Fruit fly (Drosophila melanogaster) whole organism, embryonic: ENCODE data around the gene Fancd2.

ENCODE experiments used
- BEAF-32 ChIP-seq: fragments of 200-800 bp; sonication (Bioruptor generic); optimal IDR thresholded peaks from 3 replicates; lab custom pipeline; 2017; ENCODE audit warnings: missing biosample characterization, missing genetic modification characterization, mild to moderate bottlenecking, moderate library complexity, missing genetic modification reagents
- CG10431 ChIP-seq: fragments of 200-800 bp; sonication (Bioruptor generic); optimal IDR thresholded peaks from 3 replicates; lab custom pipeline; 2018; ENCODE audit warnings: missing biosample characterization, mild to moderate bottlenecking, missing genetic modification characterization
- CG10979 ChIP-seq: fragments of 200-800 bp; sonication (Bioruptor generic); optimal IDR thresholded peaks from 2 replicates; lab custom pipeline; 2018; ENCODE audit warnings: missing biosample characterization, mild to moderate bottlenecking, missing genetic modification characterization, moderate library complexity
- CG12659 ChIP-seq: fragments of 200-800 bp; sonication (Bioruptor generic); optimal IDR thresholded peaks from 3 replicates; lab custom pipeline; 2017; ENCODE audit warnings: mild to moderate bottlenecking, missing biosample characterization, missing genetic modification reagents, missing genetic modification characterization
- CG1603 ChIP-seq: fragments of 200-800 bp; sonication (Bioruptor generic); optimal IDR thresholded peaks from 2 replicates; lab custom pipeline; 2019; ENCODE audit warnings: missing biosample characterization, mild to moderate bottlenecking, missing genetic modification characterization, moderate library complexity
- CG16779 ChIP-seq: fragments of 200-800 bp; sonication (Bioruptor generic); IDR thresholded peaks from 2 replicates; pipeline ENCODE4 v1.3.6; 2022; ENCODE audit warnings: missing biosample characterization, missing genetic modification characterization
- CG17186 ChIP-seq: fragments of 200-800 bp; sonication (Bioruptor generic); optimal IDR thresholded peaks from 3 replicates; lab custom pipeline; 2017; ENCODE audit warnings: missing biosample characterization, missing genetic modification reagents, missing genetic modification characterization
- CG18262 ChIP-seq: fragments of 200-800 bp; optimal IDR thresholded peaks from 3 replicates; lab custom pipeline; 2019; ENCODE audit warnings: missing biosample characterization, mild to moderate bottlenecking, missing genetic modification characterization, moderate library complexity
- CG18764 ChIP-seq: fragments of 200-800 bp; sonication (Bioruptor generic); optimal IDR thresholded peaks from 3 replicates; lab custom pipeline; 2016; ENCODE audit warnings: missing biosample characterization, missing genetic modification characterization
- CG2202 ChIP-seq: fragments of 200-800 bp; sonication (Bioruptor generic); optimal IDR thresholded peaks from 2 replicates; lab custom pipeline; 2018; ENCODE audit warnings: missing biosample characterization, mild to moderate bottlenecking, missing genetic modification characterization
- CG2712 ChIP-seq: fragments of 200-800 bp; optimal IDR thresholded peaks from 3 replicates; lab custom pipeline; 2019; ENCODE audit warnings: missing biosample characterization, mild to moderate bottlenecking, missing genetic modification characterization, moderate library complexity
- CG30403 ChIP-seq: fragments of 200-800 bp; sonication (Bioruptor generic); optimal IDR thresholded peaks from 3 replicates; lab custom pipeline; 2016; ENCODE audit warnings: missing biosample characterization, missing genetic modification characterization
- CG31365 ChIP-seq: fragments of 200-800 bp; sonication (Bioruptor generic); optimal IDR thresholded peaks from 2 replicates; lab custom pipeline; 2018; ENCODE audit warnings: missing biosample characterization, mild to moderate bottlenecking, missing genetic modification characterization
- CG32532 ChIP-seq: fragments of 200-800 bp; sonication (Bioruptor generic); IDR thresholded peaks from 2 replicates; pipeline ENCODE4 v1.3.6; 2022; ENCODE audit warnings: missing biosample characterization, missing genetic modification characterization
- CG33557 ChIP-seq: fragments of 200-800 bp; sonication (Bioruptor generic); optimal IDR thresholded peaks from 2 replicates; lab custom pipeline; 2019; ENCODE audit warnings: missing biosample characterization, mild to moderate bottlenecking, missing genetic modification characterization, moderate library complexity
- CG3726 ChIP-seq: fragments of 200-800 bp; sonication (Bioruptor generic); IDR thresholded peaks from 3 replicates; pipeline ENCODE4, ENCODE4 v1.3.6; 2022; ENCODE audit warnings: missing biosample characterization, missing genetic modification characterization
- CG3995 ChIP-seq: fragments of 200-800 bp; sonication (Bioruptor generic); optimal IDR thresholded peaks from 3 replicates; lab custom pipeline; 2016; ENCODE audit warnings: missing biosample characterization, missing genetic modification characterization
- CG4328 ChIP-seq: fragments of 200-800 bp; sonication (Bioruptor generic); optimal IDR thresholded peaks from 3 replicates; lab custom pipeline; 2017; ENCODE audit warnings: missing biosample characterization, missing genetic modification reagents, missing genetic modification characterization
- CG4424 ChIP-seq: fragments of 200-800 bp; sonication (Bioruptor generic); optimal IDR thresholded peaks from 3 replicates; lab custom pipeline; 2016; ENCODE audit warnings: missing biosample characterization, missing genetic modification characterization
- CG6765 ChIP-seq: fragments of 200-800 bp; sonication (Bioruptor generic); optimal IDR thresholded peaks from 3 replicates; lab custom pipeline; 2017; ENCODE audit warnings: missing biosample characterization, mild to moderate bottlenecking, missing genetic modification characterization
- CG6813 ChIP-seq: fragments of 200-800 bp; sonication (Bioruptor generic); optimal IDR thresholded peaks from 2 replicates; lab custom pipeline; 2017; ENCODE audit warnings: missing biosample characterization, missing genetic modification characterization, mild to moderate bottlenecking, moderate library complexity, missing genetic modification reagents
- CG7271 ChIP-seq: fragments of 200-800 bp; sonication (Bioruptor generic); optimal IDR thresholded peaks from 2 replicates; lab custom pipeline; 2018; ENCODE audit warnings: missing biosample characterization, mild to moderate bottlenecking, missing genetic modification characterization, moderate library complexity
- CG9876 ChIP-seq: fragments of 200-800 bp; sonication (Bioruptor generic); optimal IDR thresholded peaks from 2 replicates; lab custom pipeline; 2016; ENCODE audit warnings: missing biosample characterization, missing genetic modification characterization
- CrebB ChIP-seq: fragments of 200-800 bp; sonication (Bioruptor generic); optimal IDR thresholded peaks from 3 replicates; lab custom pipeline; 2018; ENCODE audit warnings: missing biosample characterization, mild to moderate bottlenecking, missing genetic modification characterization
- Dbx ChIP-seq: fragments of 200-800 bp; sonication (Bioruptor generic); IDR thresholded peaks from 3 replicates; pipeline ENCODE4 v1.3.6; 2022; ENCODE audit warnings: missing biosample characterization, missing genetic modification characterization
- HmgD ChIP-seq: fragments of 200-800 bp; sonication (Bioruptor generic); optimal IDR thresholded peaks from 3 replicates; lab custom pipeline; 2016; ENCODE audit warnings: missing biosample characterization, missing genetic modification characterization
- Mes4 ChIP-seq: fragments of 200-800 bp; sonication (Bioruptor generic); optimal IDR thresholded peaks from 2 replicates; lab custom pipeline; 2016; ENCODE audit warnings: missing biosample characterization, missing genetic modification characterization
- NC2β ChIP-seq: fragments of 200-800 bp; sonication (Bioruptor generic); optimal IDR thresholded peaks from 2 replicates; lab custom pipeline; 2016; ENCODE audit warnings: missing biosample characterization, missing genetic modification characterization
- al ChIP-seq: fragments of 200-800 bp; sonication (Bioruptor generic); IDR thresholded peaks from 2 replicates; pipeline ENCODE4 v1.3.6; 2022; ENCODE audit warnings: missing biosample characterization, missing genetic modification characterization
- amos ChIP-seq: fragments of 200-800 bp; sonication (Bioruptor generic); IDR thresholded peaks from 2 replicates; pipeline ENCODE4 v1.3.6; 2022; ENCODE audit warnings: missing biosample characterization, missing genetic modification characterization; ENCODE audit not compliant: partially characterized antibody
- bbx ChIP-seq: fragments of 200-800 bp; sonication (Bioruptor generic); IDR thresholded peaks from 2 replicates; pipeline ENCODE4 v1.3.6; 2022; ENCODE audit warnings: missing biosample characterization, missing genetic modification characterization; ENCODE audit not compliant: partially characterized antibody
- bcd ChIP-seq: fragments of 200-800 bp; sonication (Bioruptor generic); optimal IDR thresholded peaks from 2 replicates; lab custom pipeline; 2017; ENCODE audit warnings: missing biosample characterization, mild to moderate bottlenecking, missing genetic modification characterization
- bowl ChIP-seq: fragments of 200-800 bp; sonication (Bioruptor generic); IDR thresholded peaks from 2 replicates; pipeline ENCODE4 v1.3.6; 2022; ENCODE audit warnings: missing biosample characterization, missing genetic modification characterization
- crc ChIP-seq: fragments of 200-800 bp; sonication (Bioruptor generic); optimal IDR thresholded peaks from 2 replicates; lab custom pipeline; 2016; ENCODE audit warnings: missing biosample characterization, missing genetic modification characterization
- gfzf ChIP-seq: fragments of 200-800 bp; sonication (Bioruptor generic); optimal IDR thresholded peaks from 2 replicates; lab custom pipeline; 2016; ENCODE audit warnings: missing biosample characterization, mild to moderate bottlenecking, missing genetic modification characterization, moderate library complexity
- hkb ChIP-seq, 2 experiments: fragments of 200-800 bp in 1 of 2; fragments of >200 bp in 1 of 2; sonication (Bioruptor generic) in 1 of 2; IDR thresholded peaks in 1 of 2; optimal IDR thresholded peaks in 1 of 2; 2 replicates each; pipeline versions ENCODE4 v1.3.6 to Lab custom; 2017 to 2022; ENCODE audit warnings: missing biosample characterization in 1 of 2, missing genetic modification characterization in 1 of 2
- lmd ChIP-seq: fragments of 200-800 bp; sonication (Bioruptor generic); IDR thresholded peaks from 2 replicates; pipeline ENCODE4 v1.3.6; 2022; ENCODE audit warnings: missing biosample characterization, missing genetic modification characterization
- mam ChIP-seq: fragments of 200-800 bp; sonication (Bioruptor generic); optimal IDR thresholded peaks from 3 replicates; lab custom pipeline; 2016; ENCODE audit warnings: missing biosample characterization, missing genetic modification characterization
- nmo ChIP-seq: fragments of 200-800 bp; sonication (Bioruptor generic); optimal IDR thresholded peaks from 2 replicates; lab custom pipeline; 2018; ENCODE audit warnings: missing biosample characterization, mild to moderate bottlenecking, missing genetic modification characterization, moderate library complexity
- sens ChIP-seq: fragments of 200-800 bp; sonication (Bioruptor generic); peaks from one replicate; lab custom pipeline; 2016; ENCODE audit warnings: missing biosample characterization, missing genetic modification characterization
- slbo ChIP-seq: fragments of 200-800 bp; sonication (Bioruptor generic); IDR thresholded peaks from 2 replicates; pipeline ENCODE4 v1.3.6; 2022; ENCODE audit warnings: missing biosample characterization, missing genetic modification characterization
- sna ChIP-seq: fragments of 200-800 bp; sonication (Bioruptor generic); IDR thresholded peaks from 2 replicates; pipeline ENCODE4 v1.3.6; 2022; ENCODE audit warnings: missing biosample characterization, missing genetic modification characterization; ENCODE audit not compliant: partially characterized antibody
- stc ChIP-seq: fragments of 200-800 bp; sonication (Bioruptor generic); IDR thresholded peaks from 2 replicates; pipeline ENCODE4 v1.3.6; 2022; ENCODE audit warnings: missing biosample characterization, missing genetic modification characterization
- tin ChIP-seq: fragments of 200-800 bp; sonication (Bioruptor generic); optimal IDR thresholded peaks from 3 replicates; lab custom pipeline; 2016; ENCODE audit warnings: missing biosample characterization, missing genetic modification characterization
- tll ChIP-seq, 2 experiments: fragments of 200-800 bp in 1 of 2; fragments of >200 bp in 1 of 2; sonication (Bioruptor generic) in 1 of 2; optimal IDR thresholded peaks; 2 replicates each; lab custom pipeline; 2017 to 2019; ENCODE audit warnings: missing biosample characterization in 2 of 2, missing genetic modification characterization in 2 of 2, mild to moderate bottlenecking in 1 of 2, moderate library complexity in 1 of 2
- trem ChIP-seq: fragments of 200-800 bp; optimal IDR thresholded peaks from 3 replicates; lab custom pipeline; 2019; ENCODE audit warnings: missing biosample characterization, mild to moderate bottlenecking, missing genetic modification characterization, moderate library complexity
- wdn ChIP-seq: fragments of 200-800 bp; sonication (Bioruptor generic); IDR thresholded peaks from 2 replicates; pipeline ENCODE4 v1.3.6; 2022; ENCODE audit warnings: missing biosample characterization, missing genetic modification characterization
- zen2 ChIP-seq: fragments of 200-800 bp; sonication (Bioruptor generic); IDR thresholded peaks from 3 replicates; pipeline ENCODE4 v1.3.6; 2022; ENCODE audit warnings: missing biosample characterization, missing genetic modification characterization; ENCODE audit not compliant: partially characterized antibody

The Fancd2 gene

dm6 chr3R:20850395-20851039 lies 34.5 kb upstream of the Fancd2 start, which contains the start of gene RpS30 (continued):
- TF ChIP-seq al: no peak
- peak; percentile 24 for TF ChIP-seq CG30403 (GFP tag; lab: Kevin White, UChicago)
- peak; percentile 71 for TF ChIP-seq CG2712 (tag; lab: Kevin White, UChicago)
- no peak for TF ChIP-seq CG18764 (GFP tag; lab: Kevin White, UChicago)
- TF ChIP-seq NC2β: peak; percentile 76
- TF ChIP-seq CG17186 (GFP tag; lab: Kevin White, UChicago): peak; percentile 80
- peak; percentile 98 for TF ChIP-seq amos
- no peak for TF ChIP-seq CG3726
- no peak for TF ChIP-seq wdn
- peak; percentile 8 for TF ChIP-seq CG2202 (tag; lab: Kevin White, UChicago)
- TF ChIP-seq CG10979 (tag; lab: Kevin White, UChicago): peak; percentile 11
- TF ChIP-seq CG9876: peak; percentile 43
- peak; percentile 91 for TF ChIP-seq CG12659 (GFP tag; lab: Kevin White, UChicago)
- TF ChIP-seq CG16779 (GFP tag; lab: Robert Waterston, UW): 0 out of 2 replicates have a peak, but pooled peaks have one; percentile 10
- peak; percentile 98 for TF ChIP-seq bbx
- TF ChIP-seq CG3995 (GFP tag; lab: Kevin White, UChicago): peak; percentile 45
- TF ChIP-seq CG4424 (GFP tag; lab: Kevin White, UChicago): peak; percentile 3
- TF ChIP-seq CG7271: peak; percentile 5
- TF ChIP-seq tin: no peak
- TF ChIP-seq trem (tag; lab: Kevin White, UChicago): peak; percentile 87
- peak; percentile 21 for TF ChIP-seq CG33557 (GFP tag; lab: Kevin White, UChicago)
- TF ChIP-seq CG18262 (tag; lab: Kevin White, UChicago): peak; percentile 40
- peak; percentile 91 for TF ChIP-seq CG1603 (tag; lab: Kevin White, UChicago)
- peak; percentile 94 for TF ChIP-seq gfzf (GFP tag; lab: Kevin White, UChicago)
- peak; percentile 98 for TF ChIP-seq BEAF-32 (GFP tag; lab: Kevin White, UChicago)
- peak; percentile 22 for TF ChIP-seq CG31365 (tag; lab: Kevin White, UChicago)
- TF ChIP-seq CG32532: peak; percentile 69
- TF ChIP-seq CG6813 (GFP tag; lab: Kevin White, UChicago): peak; percentile 18
- TF ChIP-seq zen2 (GFP tag; lab: Robert Waterston, UW): peak; percentile 87
- peak; percentile 74; the same call in 2 of the 3 replicates for TF ChIP-seq Dbx (GFP tag; lab: Robert Waterston, UW)
- peak; percentile 49 for TF ChIP-seq slbo (GFP tag; lab: Robert Waterston, UW)
- TF ChIP-seq CG4328 (GFP tag; lab: Kevin White, UChicago): no peak
- TF ChIP-seq bowl (GFP tag; lab: Robert Waterston, UW): no peak
- peak; percentile 34 for TF ChIP-seq CG10431 (GFP tag; lab: Kevin White, UChicago)
- peak; percentile 72 for TF ChIP-seq nmo
- peak; percentile 42 for TF ChIP-seq bcd (GFP tag; lab: Kevin White, UChicago)
- TF ChIP-seq crc (GFP tag; lab: Kevin White, UChicago): peak; percentile 2
- TF ChIP-seq tll (GFP tag; optimal IDR thresholded peaks at IDR 0.05; lab: Kevin White, UChicago): peak in 1 of 2 experiments; percentile 31
- peak; percentile 40 for TF ChIP-seq mam
- peak; percentile 45; the same call in 1 of the 2 replicates for TF ChIP-seq stc
- no peak for TF ChIP-seq hkb (optimal IDR thresholded peaks at IDR 0.05; lab: Kevin White, UChicago)
- 0 out of 2 replicates have a peak, but pooled peaks have one; percentile 19 for TF ChIP-seq hkb (GFP tag; IDR thresholded peaks at IDR 0.05; lab: Robert Waterston, UW)
- peak; percentile 91 for TF ChIP-seq sna (GFP tag; lab: Robert Waterston, UW)
- peak; percentile 30 for TF ChIP-seq CrebB
- TF ChIP-seq Mes4 (GFP tag; lab: Kevin White, UChicago): peak; percentile 53
- TF ChIP-seq HmgD (GFP tag; lab: Kevin White, UChicago): peak; percentile 85
- peak; percentile 8 for TF ChIP-seq CG6765 (GFP tag; lab: Kevin White, UChicago)
- peak; percentile 65 for TF ChIP-seq sens
- TF ChIP-seq lmd (GFP tag; lab: Robert Waterston, UW): no peak; the same call in 1 of the 2 replicates
